Fruit fly (Drosophila melanogaster): ENCODE data around the gene TyrRS.

Gene TyrRS

DNA sequence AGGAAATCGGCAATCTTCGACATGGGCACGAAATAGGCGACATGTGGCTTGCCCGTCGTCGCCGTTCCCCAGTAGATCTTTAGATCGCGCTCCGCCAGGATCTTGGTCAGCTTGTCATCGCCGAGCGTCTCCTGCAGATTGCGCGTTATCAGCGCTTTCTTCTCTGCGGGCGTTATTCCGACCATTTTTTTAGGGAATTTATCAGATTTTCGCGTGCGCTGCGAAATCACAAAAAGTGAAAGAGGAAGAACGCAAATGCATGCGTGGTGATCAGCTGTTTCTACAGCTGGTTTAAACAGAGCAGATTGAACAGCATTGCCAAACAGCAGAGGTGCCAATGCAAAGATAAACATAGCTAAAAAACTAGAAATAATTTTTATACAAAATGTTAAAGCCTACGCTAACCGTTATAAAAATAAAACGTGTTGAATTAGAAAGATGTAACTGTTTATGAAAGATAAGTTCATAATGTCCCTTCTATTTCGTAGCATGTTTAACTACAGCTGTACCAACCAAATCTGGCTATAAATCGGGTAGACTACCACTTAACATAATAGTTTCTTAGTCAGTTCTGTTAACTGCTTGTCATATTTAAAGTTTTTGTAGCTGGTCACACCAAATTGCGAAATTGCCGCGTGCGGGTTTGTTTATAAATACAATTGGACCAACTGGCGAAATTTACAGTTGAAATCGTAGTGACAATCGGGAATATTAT is at the start of gene TyrRS, which contains the start of gene CG33158:
TyrRS (minus strand) TSS at position 244 of the 715 bp plus-strand sequence.
CG33158 (plus strand) TSS at position 539 of the 715 bp plus-strand sequence.
- TF ChIP-seq CTCF (optimal IDR thresholded peaks at IDR 0.05) (no peak), CG8478 (optimal IDR thresholded peaks at IDR 0.05) (no peak)

DNA sequence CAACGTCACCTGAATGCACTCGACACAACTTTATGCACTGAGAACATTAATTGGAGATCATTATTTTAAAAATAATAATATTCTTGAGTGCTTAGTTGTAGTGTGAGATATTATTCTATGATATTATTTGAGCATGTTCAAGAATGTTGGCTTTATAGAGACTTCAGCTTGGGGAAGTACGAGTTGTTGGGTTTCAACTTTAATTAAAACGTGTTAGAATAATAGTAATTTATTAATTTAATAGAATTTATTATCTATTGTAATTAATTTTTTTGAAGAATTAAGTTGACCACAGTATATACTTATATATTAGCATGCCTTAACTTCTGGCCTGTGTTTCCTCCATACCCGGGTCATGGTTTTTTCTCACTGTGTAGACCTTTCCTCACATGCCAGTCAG is 44.7 kb upstream of the TyrRS start:
- TF ChIP-seq CTCF (optimal IDR thresholded peaks at IDR 0.05) (no peak), CG8478 (optimal IDR thresholded peaks at IDR 0.05) (no peak)

DNA sequence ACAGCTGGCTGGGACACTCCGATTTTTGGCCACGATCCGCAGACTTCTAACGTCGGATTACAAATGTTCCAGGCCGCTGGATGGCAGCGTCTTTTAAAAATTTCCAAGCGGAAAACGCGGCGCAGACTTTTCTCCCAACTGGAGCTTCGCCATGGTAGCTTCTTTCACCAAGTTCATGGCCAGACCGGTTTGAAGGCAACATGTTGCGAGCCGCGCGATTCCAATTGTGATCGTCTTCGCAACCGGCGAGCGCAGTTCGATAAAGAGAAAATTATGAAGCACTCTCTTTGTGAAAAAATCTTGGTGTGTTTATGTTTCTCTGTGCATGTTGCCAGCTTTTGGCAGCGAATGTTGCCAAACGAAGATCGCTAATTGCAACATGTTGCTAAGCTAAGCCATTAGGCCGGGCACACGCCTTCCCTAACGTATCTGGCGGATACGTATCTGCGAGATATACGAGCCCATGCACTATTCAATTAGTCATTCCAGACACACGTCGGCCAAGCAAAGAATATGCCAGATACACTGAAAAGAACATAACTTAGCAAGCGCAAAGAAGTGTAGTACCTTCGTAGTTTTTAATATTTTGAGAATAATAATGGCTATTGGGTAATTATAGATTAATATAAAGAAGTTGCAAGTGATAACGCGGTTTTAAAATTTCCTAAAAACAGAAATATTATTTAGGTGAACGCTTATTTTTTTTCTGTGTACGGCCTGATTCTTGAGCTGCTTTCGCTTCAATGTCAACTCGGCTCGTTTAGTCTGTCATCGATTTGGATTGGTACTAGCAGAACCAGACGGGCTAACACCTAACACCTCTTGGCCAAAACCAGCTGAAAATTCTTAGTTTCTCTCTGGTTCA is 33.0 kb upstream of the TyrRS start, which contains the start of gene dsx-c73A:
dsx-c73A (minus strand) TSS at position 72 of the 865 bp plus-strand sequence.
- TF ChIP-seq CG8478 (optimal IDR thresholded peaks at IDR 0.05) (no peak), CTCF (optimal IDR thresholded peaks at IDR 0.05) (no peak)

DNA sequence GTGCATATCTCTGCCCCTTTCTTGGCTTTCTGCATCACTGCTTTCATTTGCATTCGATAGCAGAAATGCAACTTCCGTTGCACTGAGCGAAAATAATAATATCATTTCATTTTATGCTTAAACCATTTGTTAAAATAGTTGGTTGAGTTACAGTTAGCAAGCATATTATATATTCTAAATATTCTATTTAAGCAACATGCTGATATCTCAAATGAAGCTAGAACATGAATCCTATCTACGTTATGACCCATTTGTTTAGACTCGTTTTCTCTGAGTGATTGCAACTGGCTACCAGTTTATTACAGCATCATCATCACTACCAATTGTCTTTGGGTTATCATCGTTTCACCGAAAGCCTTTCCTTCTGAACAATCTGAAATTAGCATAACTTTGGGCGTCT is 23.5 kb upstream of the TyrRS start:
- TF ChIP-seq CTCF (optimal IDR thresholded peaks at IDR 0.05): no peak
- no peak for TF ChIP-seq CG8478 (optimal IDR thresholded peaks at IDR 0.05)

DNA sequence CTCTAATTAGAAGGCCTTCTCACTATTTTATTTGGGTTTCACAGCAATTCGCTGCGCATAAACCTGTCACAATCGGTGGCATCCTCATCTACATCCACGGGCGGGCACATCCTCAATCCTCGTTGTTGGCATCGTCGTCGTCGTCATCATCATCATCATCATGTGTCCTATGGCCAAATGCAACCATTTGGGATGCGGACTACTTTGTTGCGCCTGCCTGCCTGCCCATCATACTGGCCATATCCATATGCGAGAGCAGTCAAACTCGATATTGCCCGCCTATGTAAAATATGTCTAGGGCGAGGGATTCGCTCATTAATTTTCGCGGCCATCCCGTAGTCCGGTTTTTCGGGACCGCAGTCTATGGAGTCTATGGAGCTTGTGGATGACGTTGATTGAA is 18.2 kb upstream of the TyrRS start:
- TF ChIP-seq CTCF (optimal IDR thresholded peaks at IDR 0.05) (no peak), CG8478 (optimal IDR thresholded peaks at IDR 0.05) (no peak)

DNA sequence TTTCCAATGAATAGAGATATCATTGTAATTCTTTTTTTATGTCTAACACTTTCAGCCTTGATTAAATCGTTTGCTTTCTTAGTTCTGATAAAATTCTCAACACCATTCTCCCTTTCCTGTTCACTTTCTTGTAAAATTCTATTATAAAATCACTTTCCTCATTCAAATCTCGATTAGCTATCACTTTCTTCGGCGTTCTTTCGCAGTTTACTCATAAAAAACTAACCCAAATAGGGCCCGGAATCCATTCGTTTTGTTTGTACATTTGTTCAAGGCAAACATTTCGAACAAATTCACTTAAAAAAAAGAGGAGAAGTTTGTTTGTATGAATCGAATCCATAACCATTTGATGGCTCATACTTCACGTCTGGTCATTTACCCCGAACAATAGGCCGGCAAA is 14.5 kb upstream of the TyrRS start:
- TF ChIP-seq CTCF (optimal IDR thresholded peaks at IDR 0.05) (no peak), CG8478 (optimal IDR thresholded peaks at IDR 0.05) (no peak)

DNA sequence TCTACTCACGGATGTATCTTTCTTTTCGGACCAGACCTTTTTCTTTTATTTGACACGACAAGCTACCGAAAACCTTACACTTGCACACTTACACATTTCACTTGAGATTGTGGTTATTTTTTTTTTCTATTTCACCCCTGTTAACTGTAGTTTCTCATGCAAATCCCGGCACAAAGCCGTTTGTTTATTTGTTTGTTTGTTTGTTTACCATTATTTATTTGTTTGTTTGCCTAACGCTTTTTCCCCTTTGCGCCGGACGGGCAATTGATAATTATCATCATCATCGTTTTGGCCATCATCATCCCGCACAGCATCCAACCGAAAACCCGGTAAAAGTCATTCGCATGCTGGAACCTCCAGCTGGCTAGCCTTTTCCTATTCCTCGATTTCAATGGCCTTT is 12.0 kb upstream of the TyrRS start:
- TF ChIP-seq CG8478 (optimal IDR thresholded peaks at IDR 0.05): no peak

DNA sequence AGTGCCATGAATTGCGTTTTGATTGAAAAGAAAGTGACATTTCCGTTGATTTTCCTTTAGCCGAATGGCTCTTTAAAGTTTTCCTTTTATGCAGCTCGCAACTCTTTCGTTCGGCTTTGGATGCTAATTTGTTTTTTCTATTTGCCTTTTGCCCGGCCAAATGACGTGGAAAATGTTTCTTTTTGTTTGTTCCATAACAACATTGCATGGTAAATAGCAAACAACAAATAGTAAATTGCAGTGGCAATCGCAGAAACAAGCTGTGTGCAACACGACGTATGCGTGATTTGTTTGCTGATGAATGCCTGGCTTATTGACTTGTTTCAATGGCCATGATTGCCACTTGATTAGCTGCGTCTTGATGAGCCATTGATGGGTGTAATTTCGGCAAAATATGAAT is 10.3 kb upstream of the TyrRS start:
- TF ChIP-seq CG8478 (optimal IDR thresholded peaks at IDR 0.05) (no peak), CTCF (optimal IDR thresholded peaks at IDR 0.05) (no peak)

DNA sequence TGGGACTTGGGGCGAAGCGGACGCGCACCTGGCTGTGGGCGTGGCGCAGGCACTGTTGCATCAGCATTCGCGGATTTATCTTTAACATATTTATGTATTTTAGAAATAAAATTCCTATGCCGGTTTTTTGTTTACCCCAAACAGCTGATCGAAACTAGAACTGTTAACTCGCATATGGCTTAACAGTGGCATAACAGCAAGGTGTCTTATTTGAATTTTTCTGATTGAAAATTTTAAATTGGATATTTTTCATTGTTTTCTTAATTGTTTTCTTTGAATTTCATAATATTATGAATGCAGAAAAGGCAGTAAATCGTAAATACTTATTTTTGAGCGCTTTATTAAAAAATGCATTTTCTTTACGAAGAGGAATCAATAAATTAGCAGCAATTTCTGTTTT is 2.1 kb downstream of the TyrRS start, which contains the start of gene GluRS-m:
GluRS-m (minus strand) TSS at position 154 of the 400 bp plus-strand sequence.
- TF ChIP-seq CG8478 (optimal IDR thresholded peaks at IDR 0.05) (no peak), CTCF (optimal IDR thresholded peaks at IDR 0.05) (no peak)

DNA sequence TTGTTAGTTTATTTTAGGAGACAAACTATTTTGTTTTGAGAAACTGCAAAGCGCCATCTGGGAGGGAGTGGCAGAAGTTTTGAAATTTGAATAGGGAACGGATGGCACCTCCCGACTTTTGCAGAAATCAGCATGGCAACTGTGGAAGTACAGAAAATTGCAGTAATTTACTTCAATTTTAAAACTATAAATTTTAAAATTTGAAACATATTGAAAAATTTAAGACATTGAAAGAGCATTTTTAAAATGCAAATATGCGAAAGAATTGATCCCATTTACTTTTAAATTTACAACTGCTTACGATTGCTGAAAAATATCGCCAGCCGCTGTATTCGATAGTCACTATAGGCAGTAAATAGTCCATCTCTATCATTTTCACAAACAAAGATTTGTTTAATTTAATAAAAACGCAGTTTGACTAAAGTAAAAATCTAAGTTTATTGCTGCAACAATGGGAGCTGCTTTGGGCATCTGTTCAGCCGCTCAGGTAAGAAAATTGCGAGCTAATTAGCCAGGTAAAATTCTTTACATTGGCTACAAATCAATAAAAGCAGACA is 6.6 kb downstream of the TyrRS start, which contains the start of gene Serinc:
Serinc (plus strand) TSS at position 329 of the 557 bp plus-strand sequence.
- no peak for TF ChIP-seq CG8478 (optimal IDR thresholded peaks at IDR 0.05)
- TF ChIP-seq CTCF (optimal IDR thresholded peaks at IDR 0.05): peak; percentile 68 to 92

DNA sequence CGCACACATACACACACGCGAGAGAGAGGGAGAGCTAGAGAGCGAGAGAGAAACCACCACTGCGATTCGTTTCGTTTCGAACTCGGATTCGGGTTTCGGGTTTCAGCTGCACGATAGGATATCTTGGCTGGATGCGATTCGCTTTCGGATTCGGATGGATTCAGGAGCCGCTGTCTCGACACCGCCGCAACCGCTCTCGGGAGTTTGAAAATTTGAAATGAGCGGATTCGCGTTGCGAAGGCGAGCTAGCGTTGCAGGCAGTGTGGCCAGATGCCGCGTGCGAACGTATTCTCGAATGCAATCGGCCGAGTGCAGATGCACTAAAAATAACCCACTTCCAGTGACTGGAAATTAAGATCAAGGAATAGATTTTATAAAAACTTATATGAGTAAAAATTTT is 7.5 kb downstream of the TyrRS start, which contains the start of gene fax:
fax (minus strand) TSS at position 263 of the 400 bp plus-strand sequence.
- TF ChIP-seq CG8478 (optimal IDR thresholded peaks at IDR 0.05) (no peak), CTCF (optimal IDR thresholded peaks at IDR 0.05) (peak in 1 of 2 experiments; percentile 60)

DNA sequence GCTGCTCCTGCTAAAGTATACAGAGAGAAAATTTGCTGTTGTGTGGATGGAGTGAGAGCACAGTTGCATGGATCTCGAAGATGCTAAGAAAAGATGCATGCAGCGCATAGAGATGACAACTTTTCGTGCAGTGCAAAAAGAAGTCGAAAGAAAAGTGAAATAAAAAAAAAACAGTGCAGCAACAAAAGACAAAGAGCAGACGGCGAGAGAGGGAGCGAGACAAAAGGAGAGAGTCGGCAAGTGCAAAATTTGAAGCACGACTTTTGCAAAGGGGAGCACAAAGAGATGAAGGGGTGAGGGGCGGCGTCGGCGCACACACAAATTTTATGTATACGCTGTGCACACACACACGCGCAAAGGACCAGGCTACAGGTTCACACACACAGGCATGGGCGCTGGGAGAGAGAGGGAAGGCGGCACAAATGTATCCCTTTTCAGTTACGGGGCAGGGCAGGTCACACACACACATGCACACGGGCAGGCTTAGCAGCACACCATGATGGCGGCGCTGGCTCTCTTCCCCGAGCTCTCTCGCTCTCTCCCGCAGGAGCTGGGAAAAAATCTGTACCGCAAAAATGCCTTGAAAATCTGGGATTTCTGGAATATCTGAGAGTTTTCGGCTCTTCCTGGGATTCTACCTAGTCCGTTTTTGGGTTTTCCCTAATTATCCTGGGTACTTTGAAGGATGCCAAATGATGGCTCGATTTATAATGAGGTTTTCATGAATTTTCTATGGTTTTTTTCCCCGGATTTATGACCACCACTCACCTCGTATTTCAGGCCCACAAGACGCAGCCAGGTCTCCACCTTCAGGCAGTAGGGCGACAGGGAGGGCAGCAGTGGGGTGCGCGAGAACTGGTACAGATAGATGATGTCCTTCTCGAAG is 8.6 kb downstream of the TyrRS start:
- TF ChIP-seq CTCF (optimal IDR thresholded peaks at IDR 0.05) (no peak), CG8478 (optimal IDR thresholded peaks at IDR 0.05) (no peak)

DNA sequence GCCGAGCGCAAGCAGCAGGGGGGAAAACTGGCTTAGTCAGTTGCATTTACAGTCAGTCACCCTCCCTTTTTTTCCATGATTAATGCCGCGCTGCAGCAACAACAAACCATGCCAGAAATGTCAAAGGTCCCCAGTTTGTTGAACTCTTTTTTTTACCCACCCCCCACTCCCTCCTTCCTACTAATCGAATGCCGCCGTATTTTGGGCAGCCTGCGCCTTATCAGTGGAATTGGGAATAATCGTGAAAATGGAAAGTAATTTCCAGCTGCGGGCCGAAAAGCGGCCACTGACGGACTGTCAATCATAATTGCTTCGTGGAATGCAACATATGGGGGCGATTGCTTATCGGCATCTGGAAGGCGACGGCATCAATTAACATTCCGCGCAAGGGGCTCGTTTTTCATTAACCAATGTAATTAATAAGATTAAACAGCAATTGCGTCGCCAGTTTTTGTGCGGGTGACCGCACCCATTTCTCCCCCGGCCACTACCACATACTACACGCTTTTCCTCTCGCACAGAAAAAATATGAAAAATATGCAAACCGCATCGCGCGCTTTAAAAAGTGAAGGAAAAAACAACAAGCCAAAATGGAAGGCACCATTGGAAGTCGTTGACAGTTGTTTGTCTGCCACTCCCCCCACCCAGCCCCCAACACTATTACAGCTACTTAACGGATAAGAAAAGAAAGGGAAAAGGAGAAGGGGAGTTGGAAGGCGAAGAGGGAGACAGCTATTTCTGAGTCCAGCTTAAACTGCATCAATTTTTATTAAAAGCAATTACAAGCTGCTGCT is 9.5 kb downstream of the TyrRS start:
- TF ChIP-seq CG8478 (optimal IDR thresholded peaks at IDR 0.05): no peak
- TF ChIP-seq CTCF (optimal IDR thresholded peaks at IDR 0.05): no peak
